Worm (Caenorhabditis elegans) whole organism, early embryonic: Measurements from ENCODE around the gene C15B12.1.

Experiments used
- B0310.2 ChIP-seq: sonication (generic microtip); optimal IDR thresholded peaks from 2 replicates; lab custom pipeline; 2016; ENCODE audit warnings: mild to moderate bottlenecking, missing genetic modification characterization, missing compliant biosample characterization
- F13C5.2 ChIP-seq: sonication (generic microtip); optimal IDR thresholded peaks from 2 replicates; lab custom pipeline; 2017; ENCODE audit warnings: mild to moderate bottlenecking, missing genetic modification characterization, inconsistent platforms, missing compliant biosample characterization
- aly-1 ChIP-seq: sonication (generic microtip); optimal IDR thresholded peaks from 2 replicates; lab custom pipeline; 2016; ENCODE audit warnings: missing genetic modification characterization, missing compliant biosample characterization
- ama-1 ChIP-seq: fragments of 150-350 bp; optimal IDR thresholded peaks from 2 replicates; lab custom pipeline; 2014
- ceh-13 ChIP-seq: fragments of 200-800 bp; sonication (Bioruptor generic); optimal IDR thresholded peaks from 2 replicates; lab custom pipeline; 2018; ENCODE audit warnings: mild to moderate bottlenecking, missing genetic modification characterization, missing compliant biosample characterization
- ceh-36 ChIP-seq: sonication (generic microtip); optimal IDR thresholded peaks from 2 replicates; lab custom pipeline; 2016; ENCODE audit warnings: missing genetic modification characterization, inconsistent platforms, missing compliant biosample characterization
- ets-7 ChIP-seq: sonication (generic microtip); optimal IDR thresholded peaks from 2 replicates; lab custom pipeline; 2016; ENCODE audit warnings: missing genotype, missing genetic modification characterization, missing compliant biosample characterization
- flt-1 ChIP-seq: fragments of 200-800 bp; sonication (Bioruptor generic); IDR thresholded peaks from 2 replicates; pipeline ENCODE4 v1.3.6; 2022; ENCODE audit warnings: missing genetic modification characterization, missing compliant biosample characterization
- hmbx-1 ChIP-seq: sonication (generic microtip); optimal IDR thresholded peaks from 2 replicates; lab custom pipeline; 2016; ENCODE audit warnings: mild to moderate bottlenecking, missing genetic modification characterization, missing compliant biosample characterization
- hmg-4 ChIP-seq: fragments of 200-800 bp; sonication (Bioruptor generic); optimal IDR thresholded peaks from 2 replicates; lab custom pipeline; 2018; ENCODE audit warnings: mild to moderate bottlenecking, missing genetic modification characterization, missing compliant biosample characterization
- hnd-1 ChIP-seq: sonication (generic microtip); optimal IDR thresholded peaks from 2 replicates; lab custom pipeline; 2016; ENCODE audit warnings: missing genetic modification characterization, missing compliant biosample characterization
- pes-1 ChIP-seq: fragments of 200-800 bp; sonication (Bioruptor generic); IDR thresholded peaks from 2 replicates; pipeline ENCODE4 v1.3.6; 2022; ENCODE audit warnings: missing genetic modification reagents, missing genetic modification characterization, missing compliant biosample characterization
- scrt-1 ChIP-seq: fragments of 200-800 bp; sonication (Bioruptor generic); IDR thresholded peaks from 2 replicates; pipeline ENCODE4 v1.3.6; 2022; ENCODE audit warnings: missing genetic modification characterization, missing compliant biosample characterization
- sea-1 ChIP-seq: fragments of 200-800 bp; sonication (Bioruptor generic); conservative IDR thresholded peaks from 2 replicates; pipeline ENCODE4 v1.3.6; 2022; ENCODE audit warnings: missing genetic modification characterization, missing compliant biosample characterization
- tbx-11 ChIP-seq: fragments of 200-800 bp; sonication (Bioruptor generic); IDR thresholded peaks from 2 replicates; pipeline ENCODE4 v1.3.6; 2022; ENCODE audit warnings: missing genetic modification characterization, missing compliant biosample characterization
- tbx-37 ChIP-seq: fragments of 200-800 bp; sonication (Bioruptor generic); conservative IDR thresholded peaks from 2 replicates; pipeline ENCODE4 v1.3.6; 2022; ENCODE audit warnings: missing genetic modification reagents, missing genetic modification characterization, missing compliant biosample characterization
- tra-4 ChIP-seq: sonication (generic microtip); optimal IDR thresholded peaks from 2 replicates; lab custom pipeline; 2017; ENCODE audit warnings: missing genetic modification characterization, missing compliant biosample characterization

C15B12.1 gene

ce11 chrX:6443373-6443772, 33.2 kb upstream of the C15B12.1 start, which contains the start of gene K10C2.7:
K10C2.7 (minus strand) TSS chrX:6443473.
- TF ChIP-seq hmbx-1 (tag; lab: Kevin White, UChicago) (no peak), tbx-11 (GFP tag; lab: Robert Waterston, UW) (no peak), F13C5.2 (tag; lab: Kevin White, UChicago) (no peak), pes-1 (no peak), hmg-4 (no peak), flt-1 (GFP tag; lab: Robert Waterston, UW) (no peak), ceh-36 (tag; lab: Kevin White, UChicago) (no peak), ets-7 (tag; lab: Kevin White, UChicago) (no peak), tra-4 (no peak)

ce11 chrX:6445239-6445638, 31.4 kb upstream of the C15B12.1 start:
- TF ChIP-seq hnd-1 (tag; lab: Kevin White, UChicago): no peak
- TF ChIP-seq pes-1: no peak
- TF ChIP-seq tbx-11 (GFP tag; lab: Robert Waterston, UW): no peak
- TF ChIP-seq B0310.2 (tag; lab: Kevin White, UChicago): no peak
- TF ChIP-seq hmbx-1 (tag; lab: Kevin White, UChicago): no peak
- no peak for TF ChIP-seq F13C5.2 (tag; lab: Kevin White, UChicago)

DNA sequence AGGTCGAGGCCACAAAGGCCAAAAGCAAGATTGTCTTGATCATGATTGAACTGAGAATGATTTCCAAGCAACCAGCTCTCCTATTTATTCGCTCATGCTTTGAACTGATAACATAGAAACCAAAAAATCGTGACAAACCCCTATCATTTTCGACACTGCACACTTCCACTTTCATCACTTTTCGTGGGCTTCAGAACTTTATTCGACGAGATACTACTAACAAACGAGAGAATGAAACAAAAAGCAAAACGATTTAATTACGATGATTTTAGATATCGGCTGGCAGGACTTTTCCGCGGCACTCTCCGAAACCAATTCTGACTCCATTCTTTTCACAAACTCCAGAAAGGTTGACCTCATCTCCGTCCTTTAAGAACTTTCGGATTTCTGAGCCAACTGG, 30.0 kb upstream of the C15B12.1 start, which contains the start of gene asp-14:
asp-14 (minus strand) TSS at position 101 of the 400 bp plus-strand sequence.
- TF ChIP-seq hmbx-1 (tag; lab: Kevin White, UChicago): no peak
- TF ChIP-seq hnd-1 (tag; lab: Kevin White, UChicago): no peak
- TF ChIP-seq ceh-36 (tag; lab: Kevin White, UChicago): no peak
- no peak for TF ChIP-seq F13C5.2 (tag; lab: Kevin White, UChicago)
- TF ChIP-seq aly-1 (tag; lab: Kevin White, UChicago): no peak
- no peak for TF ChIP-seq ama-1
- no peak for TF ChIP-seq tra-4
- TF ChIP-seq flt-1 (GFP tag; lab: Robert Waterston, UW): no peak
- no peak for TF ChIP-seq sea-1 (GFP tag; lab: Robert Waterston, UW)
- TF ChIP-seq B0310.2 (tag; lab: Kevin White, UChicago): no peak
- TF ChIP-seq pes-1: no peak
- TF ChIP-seq ets-7 (tag; lab: Kevin White, UChicago): no peak
- no peak for TF ChIP-seq hmg-4
- no peak for TF ChIP-seq tbx-37 (GFP tag; lab: Robert Waterston, UW)
- no peak for TF ChIP-seq ceh-13 (GFP tag; lab: Kevin White, UChicago)

DNA sequence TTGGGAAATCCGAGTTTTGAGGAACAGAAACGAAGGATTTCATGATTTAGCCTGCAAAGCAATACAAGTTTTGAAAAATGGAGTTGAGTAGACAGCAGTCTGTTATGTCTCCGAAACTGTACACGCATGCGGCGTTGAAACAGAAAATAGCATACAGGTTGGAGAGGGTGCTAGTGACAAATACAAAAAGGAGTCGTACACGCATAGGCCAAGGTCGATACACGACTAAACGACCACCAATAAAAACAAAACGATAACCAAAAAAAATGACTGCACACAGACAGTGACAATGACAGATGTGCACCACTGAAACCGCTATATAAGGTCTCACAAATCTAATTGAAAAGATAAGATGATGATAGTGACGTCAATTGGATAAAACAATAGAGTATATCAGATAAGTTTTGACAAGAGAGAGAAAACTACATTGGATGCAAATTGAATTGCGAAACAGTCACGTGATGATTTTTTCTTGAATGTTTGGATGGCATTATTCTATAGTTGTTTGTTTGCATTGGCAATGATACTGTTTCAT, 27.7 kb upstream of the C15B12.1 start, which contains the start of gene fah-1:
fah-1 (minus strand) TSS at position 51 of the 535 bp plus-strand sequence.
- TF ChIP-seq ets-7 (tag; lab: Kevin White, UChicago): no peak
- no peak for TF ChIP-seq flt-1 (GFP tag; lab: Robert Waterston, UW)
- TF ChIP-seq ceh-13 (GFP tag; lab: Kevin White, UChicago): no peak
- TF ChIP-seq hmg-4: no peak
- no peak for TF ChIP-seq pes-1
- TF ChIP-seq ceh-36 (tag; lab: Kevin White, UChicago): no peak
- TF ChIP-seq tbx-11 (GFP tag; lab: Robert Waterston, UW): no peak
- TF ChIP-seq scrt-1 (GFP tag; lab: Robert Waterston, UW): no peak
- no peak for TF ChIP-seq B0310.2 (tag; lab: Kevin White, UChicago)
- no peak for TF ChIP-seq hnd-1 (tag; lab: Kevin White, UChicago)
- no peak for TF ChIP-seq F13C5.2 (tag; lab: Kevin White, UChicago)
- TF ChIP-seq tra-4: no peak
- no peak for TF ChIP-seq ama-1
- TF ChIP-seq tbx-37 (GFP tag; lab: Robert Waterston, UW): no peak
- TF ChIP-seq aly-1 (tag; lab: Kevin White, UChicago): no peak
- no peak for TF ChIP-seq sea-1 (GFP tag; lab: Robert Waterston, UW)

DNA sequence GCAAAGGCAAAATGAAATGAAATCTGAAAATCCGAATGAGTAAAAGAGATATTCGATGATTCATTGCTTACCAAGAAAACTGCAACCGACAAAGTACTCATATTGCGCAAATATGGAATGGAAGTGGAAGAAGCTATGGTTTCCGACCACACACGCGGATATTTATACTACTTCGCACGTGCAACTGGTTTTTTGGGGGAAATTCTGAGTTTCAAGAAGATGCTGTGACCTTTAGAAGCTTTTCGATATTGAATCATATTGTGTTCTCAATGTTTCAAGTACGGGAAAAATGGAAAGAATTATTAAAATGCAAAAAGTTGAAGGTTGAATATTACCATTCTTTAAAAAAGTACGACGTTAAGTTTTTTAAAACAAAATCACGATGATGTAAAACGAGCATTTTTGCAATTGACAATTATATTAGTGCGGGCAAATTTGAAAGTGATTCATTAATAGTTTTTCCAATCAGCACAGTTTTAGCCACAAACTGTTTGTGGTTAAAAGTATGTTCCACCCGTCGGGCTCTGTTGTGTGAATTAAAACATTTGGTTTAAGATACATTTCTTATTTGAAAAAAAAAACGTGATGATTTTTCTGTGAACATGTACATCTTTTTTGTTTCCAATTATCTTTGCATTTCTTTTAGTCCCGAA, 25.6 kb upstream of the C15B12.1 start, which contains the start of the genes grl-6 and K10C2.6:
grl-6 (minus strand) TSS at position 101 of the 653 bp plus-strand sequence.
K10C2.6 (plus strand) TSS at position 603 of the 653 bp plus-strand sequence.
- TF ChIP-seq tbx-37 (GFP tag; lab: Robert Waterston, UW) (no peak), ceh-13 (GFP tag; lab: Kevin White, UChicago) (no peak), pes-1 (no peak)

DNA sequence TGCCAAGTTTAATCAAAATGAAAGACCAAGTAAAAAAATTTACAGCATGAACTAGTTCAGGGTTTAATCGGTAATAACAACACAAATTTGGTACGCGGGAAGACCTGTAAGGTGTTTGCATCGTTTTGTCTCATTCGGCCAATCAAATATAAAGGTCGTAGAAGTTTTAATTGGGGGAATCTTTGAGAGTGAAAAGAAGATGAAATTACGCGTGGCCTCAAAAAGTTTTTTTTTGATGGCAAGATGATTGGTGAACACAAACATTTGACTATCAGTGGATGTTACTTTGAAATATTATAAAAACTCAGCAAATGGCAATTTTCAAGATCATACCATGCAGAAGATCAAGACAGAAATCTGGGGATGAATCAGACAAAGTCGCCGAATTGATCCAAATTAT, 21.5 kb upstream of the C15B12.1 start, which contains the start of gene nas-33:
nas-33 (minus strand) TSS at position 101 of the 400 bp plus-strand sequence.
- no peak for TF ChIP-seq ceh-36 (tag; lab: Kevin White, UChicago)
- TF ChIP-seq ama-1: no peak
- no peak for TF ChIP-seq aly-1 (tag; lab: Kevin White, UChicago)
- no peak for TF ChIP-seq hmbx-1 (tag; lab: Kevin White, UChicago)
- TF ChIP-seq tbx-37 (GFP tag; lab: Robert Waterston, UW): no peak
- no peak for TF ChIP-seq hnd-1 (tag; lab: Kevin White, UChicago)
- no peak for TF ChIP-seq scrt-1 (GFP tag; lab: Robert Waterston, UW)

ce11 chrX:6456567-6456966, 20.0 kb upstream of the C15B12.1 start, which contains the start of gene pept-1:
pept-1 (plus strand) TSS chrX:6456872.
- TF ChIP-seq hnd-1 (tag; lab: Kevin White, UChicago) (no peak), B0310.2 (tag; lab: Kevin White, UChicago) (no peak)

ce11 chrX:6458001-6458400, 18.6 kb upstream of the C15B12.1 start:
- TF ChIP-seq hmbx-1 (tag; lab: Kevin White, UChicago) (no peak), sea-1 (GFP tag; lab: Robert Waterston, UW) (no peak), tra-4 (no peak), pes-1 (no peak), ceh-36 (tag; lab: Kevin White, UChicago) (no peak)
